Worm (Caenorhabditis elegans) whole organism, young adult: ENCODE measurements around the gene oac-24.

Experiments
- B0035.1 ChIP-seq: sonication (generic microtip); optimal IDR thresholded peaks from 2 replicates; lab custom pipeline; 2016; ENCODE audit warnings: missing genetic modification characterization, mild to moderate bottlenecking, missing compliant biosample characterization, missing genotype, missing genetic modification reagents
- F57A8.1 ChIP-seq: fragments of 200-800 bp; sonication (Bioruptor generic); optimal IDR thresholded peaks from 2 replicates; lab custom pipeline; 2018; ENCODE audit warnings: mild to moderate bottlenecking, missing genetic modification characterization, moderate library complexity, missing compliant biosample characterization
- aptf-2 ChIP-seq: fragments of 200-800 bp; sonication (Bioruptor generic); conservative IDR thresholded peaks from 2 replicates; pipeline ENCODE4 v1.3.6; 2022; ENCODE audit warnings: missing genetic modification reagents, missing genetic modification characterization, missing compliant biosample characterization
- athp-1 ChIP-seq: sonication (generic microtip); optimal IDR thresholded peaks from 2 replicates; lab custom pipeline; 2017; ENCODE audit warnings: mild to moderate bottlenecking, missing genetic modification characterization, missing compliant biosample characterization
- attf-3 ChIP-seq: fragments of 200-800 bp; sonication (Bioruptor generic); conservative IDR thresholded peaks from 2 replicates; pipeline ENCODE4 v1.3.6; 2022; ENCODE audit warnings: missing genetic modification reagents, missing genetic modification characterization, missing compliant biosample characterization
- ceh-27 ChIP-seq: fragments of 200-800 bp; sonication (Bioruptor generic); optimal IDR thresholded peaks from 2 replicates; lab custom pipeline; 2018; ENCODE audit warnings: mild to moderate bottlenecking, missing genetic modification characterization, moderate library complexity, missing compliant biosample characterization
- dpl-1 ChIP-seq: fragments of 150-350 bp; optimal IDR thresholded peaks from 2 replicates; lab custom pipeline; 2014; ENCODE audit warnings: missing biosample characterization, missing genetic modification reagents, missing genetic modification characterization
- mxl-1 ChIP-seq: sonication (generic microtip); optimal IDR thresholded peaks from 2 replicates; lab custom pipeline; 2016; ENCODE audit warnings: missing genetic modification characterization, missing compliant biosample characterization
- nhr-80 ChIP-seq: sonication (generic microtip); optimal IDR thresholded peaks from 2 replicates; lab custom pipeline; 2016; ENCODE audit warnings: missing genetic modification characterization, missing compliant biosample characterization
- nhr-90 ChIP-seq: sonication (generic microtip); optimal IDR thresholded peaks from 2 replicates; lab custom pipeline; 2016; ENCODE audit warnings: missing genotype, mild to moderate bottlenecking, missing genetic modification characterization, missing compliant biosample characterization
- rcor-1 ChIP-seq: fragments of 200-800 bp; sonication (Bioruptor generic); IDR thresholded peaks from 2 replicates; pipeline ENCODE4 v1.3.6; 2022; ENCODE audit warnings: missing genetic modification reagents, missing genetic modification characterization, missing compliant biosample characterization
- tbp1 ChIP-seq: fragments of 200-800 bp; sonication (Bioruptor generic); optimal IDR thresholded peaks from 2 replicates; lab custom pipeline; 2018; ENCODE audit warnings: mild to moderate bottlenecking, missing genetic modification characterization, missing compliant biosample characterization
- unc-130 ChIP-seq: sonication (generic microtip); optimal IDR thresholded peaks from 2 replicates; lab custom pipeline; 2016; ENCODE audit warnings: missing genetic modification reagents, missing genetic modification characterization, missing compliant biosample characterization
- ztf-28 ChIP-seq: fragments of 200-800 bp; sonication (Bioruptor generic); IDR thresholded peaks from 2 replicates; pipeline ENCODE4 v1.3.6; 2022; ENCODE audit warnings: missing genetic modification reagents, missing genetic modification characterization, missing compliant biosample characterization

ce11 chrV:4665651-4666050 lies 44.9 kb upstream of the oac-24 start, which contains the start of gene srx-73:
- TF ChIP-seq unc-130 (GFP tag; lab: Kevin White, UChicago) (no peak), F57A8.1 (GFP tag; lab: Kevin White, UChicago) (no peak), tbp1 (GFP tag; lab: Kevin White, UChicago) (no peak), ztf-28 (GFP tag; lab: Robert Waterston, UW) (no peak), nhr-80 (tag; lab: Kevin White, UChicago) (no peak), mxl-1 (tag; lab: Kevin White, UChicago) (no peak), nhr-90 (tag; lab: Kevin White, UChicago) (no peak), ceh-27 (GFP tag; lab: Kevin White, UChicago) (no peak), athp-1 (tag; lab: Kevin White, UChicago) (no peak), attf-3 (GFP tag; lab: Robert Waterston, UW) (no peak), aptf-2 (GFP tag; lab: Robert Waterston, UW) (no peak), dpl-1 (no peak), rcor-1 (GFP tag; lab: Robert Waterston, UW) (no peak), B0035.1 (tag; lab: Kevin White, UChicago) (no peak)
